Worm (Caenorhabditis elegans) whole organism, young adult: ENCODE data around the gene K08H2.5.

ENCODE experiments used
- C17E4.6 ChIP-seq: fragments of 200-800 bp; sonication (Bioruptor generic); IDR thresholded peaks from 2 replicates; pipeline ENCODE4 v1.3.6; 2022; ENCODE audit warnings: missing genetic modification reagents, missing genetic modification characterization, missing compliant biosample characterization
- D2030.7 ChIP-seq: fragments of 200-800 bp; sonication (Bioruptor generic); IDR thresholded peaks from 2 replicates; pipeline ENCODE4 v1.3.6; 2022; ENCODE audit warnings: missing genetic modification reagents, missing genetic modification characterization, missing compliant biosample characterization
- F10E7.11 ChIP-seq: sonication (generic microtip); optimal IDR thresholded peaks from 2 replicates; lab custom pipeline; 2017; ENCODE audit warnings: mild to moderate bottlenecking, missing genetic modification characterization, moderate library complexity, missing compliant biosample characterization
- F22D6.2 ChIP-seq: sonication (generic microtip); optimal IDR thresholded peaks from 2 replicates; lab custom pipeline; 2016; ENCODE audit warnings: mild to moderate bottlenecking, missing genetic modification characterization, missing compliant biosample characterization
- F23B12.7 ChIP-seq: sonication (generic microtip); optimal IDR thresholded peaks from 2 replicates; lab custom pipeline; 2017; ENCODE audit warnings: missing genetic modification characterization, mild to moderate bottlenecking, missing compliant biosample characterization, antibody characterized with exemption, moderate library complexity; ENCODE audit not compliant: insufficient read depth
- F49E8.2 ChIP-seq: sonication (generic microtip); optimal IDR thresholded peaks from 3 replicates; lab custom pipeline; 2017; ENCODE audit warnings: missing genetic modification characterization, mild to moderate bottlenecking, missing compliant biosample characterization, antibody characterized with exemption, moderate library complexity; ENCODE audit not compliant: insufficient read depth
- F52B5.7 ChIP-seq: sonication (generic microtip); optimal IDR thresholded peaks from 2 replicates; lab custom pipeline; 2016; ENCODE audit warnings: mild to moderate bottlenecking, missing genetic modification characterization, missing compliant biosample characterization
- F57C9.4 ChIP-seq: sonication (generic microtip); optimal IDR thresholded peaks from 2 replicates; lab custom pipeline; 2017; ENCODE audit warnings: mild to moderate bottlenecking, missing genetic modification characterization, missing compliant biosample characterization
- K11D2.4 ChIP-seq: fragments of 200-800 bp; sonication (Bioruptor generic); IDR thresholded peaks from 2 replicates; pipeline ENCODE4 v1.3.6; 2022; ENCODE audit warnings: missing genetic modification reagents, missing genetic modification characterization, missing compliant biosample characterization
- K12H6.12 ChIP-seq: fragments of 200-800 bp; sonication (Bioruptor generic); optimal IDR thresholded peaks from 2 replicates; lab custom pipeline; 2018; ENCODE audit warnings: mild to moderate bottlenecking, missing genetic modification characterization, missing compliant biosample characterization
- T07F8.4 ChIP-seq: sonication (generic microtip); optimal IDR thresholded peaks from 2 replicates; lab custom pipeline; 2016; ENCODE audit warnings: mild to moderate bottlenecking, missing genetic modification characterization, moderate library complexity, missing compliant biosample characterization
- Y53G8AR.9 ChIP-seq: fragments of 200-800 bp; sonication (Bioruptor generic); conservative IDR thresholded peaks from 2 replicates; pipeline ENCODE4 v1.3.6; 2022; ENCODE audit warnings: missing genetic modification reagents, missing genetic modification characterization, missing compliant biosample characterization
- akir-1 ChIP-seq: fragments of 200-800 bp; sonication (Bioruptor generic); optimal IDR thresholded peaks from 2 replicates; lab custom pipeline; 2018; ENCODE audit warnings: mild to moderate bottlenecking, missing genetic modification characterization, moderate library complexity, missing compliant biosample characterization
- attf-5 ChIP-seq: fragments of 200-800 bp; sonication (Bioruptor generic); optimal IDR thresholded peaks from 2 replicates; lab custom pipeline; 2018; ENCODE audit warnings: mild to moderate bottlenecking, missing genetic modification characterization, missing compliant biosample characterization
- bed-1 ChIP-seq: fragments of 200-800 bp; sonication (Bioruptor generic); IDR thresholded peaks from 2 replicates; pipeline ENCODE4 v1.3.6; 2022; ENCODE audit warnings: missing genetic modification reagents, missing genetic modification characterization, missing compliant biosample characterization
- ceh-40 ChIP-seq: fragments of 200-800 bp; sonication (Bioruptor generic); IDR thresholded peaks from 2 replicates; pipeline ENCODE4 v1.3.6; 2022; ENCODE audit warnings: missing genetic modification characterization, missing compliant biosample characterization
- ceh-79 ChIP-seq: sonication (generic microtip); optimal IDR thresholded peaks from 2 replicates; lab custom pipeline; 2017; ENCODE audit warnings: mild to moderate bottlenecking, missing genetic modification characterization, missing compliant biosample characterization
- dox-1 ChIP-seq: fragments of 200-800 bp; sonication (Bioruptor generic); IDR thresholded peaks from 2 replicates; pipeline ENCODE4 v1.3.6; 2022; ENCODE audit warnings: missing genetic modification reagents, missing genetic modification characterization, missing compliant biosample characterization
- egl-44 ChIP-seq: fragments of 200-800 bp; sonication (Bioruptor generic); IDR thresholded peaks from 2 replicates; pipeline ENCODE4 v1.3.6; 2022; ENCODE audit warnings: missing genetic modification reagents, missing genetic modification characterization, missing compliant biosample characterization
- egrh-3 ChIP-seq: fragments of 200-800 bp; sonication (Bioruptor generic); IDR thresholded peaks from 2 replicates; pipeline ENCODE4 v1.3.6; 2022; ENCODE audit warnings: missing genetic modification reagents, missing genetic modification characterization, missing compliant biosample characterization
- hmg-1.2 ChIP-seq: fragments of 200-800 bp; sonication (Bioruptor generic); IDR thresholded peaks from 2 replicates; pipeline ENCODE4 v1.3.6; 2022; ENCODE audit warnings: missing genetic modification reagents, missing genetic modification characterization, missing compliant biosample characterization
- hmg-20 ChIP-seq: fragments of 200-800 bp; sonication (Bioruptor generic); IDR thresholded peaks from 2 replicates; pipeline ENCODE4 v1.3.6; 2022; ENCODE audit warnings: missing genetic modification reagents, missing genetic modification characterization, missing compliant biosample characterization
- hsf-1 ChIP-seq: fragments of 200-800 bp; sonication (Bioruptor generic); IDR thresholded peaks from 2 replicates; pipeline ENCODE4 v1.3.6; 2022; ENCODE audit warnings: missing genetic modification reagents, missing genetic modification characterization, missing compliant biosample characterization
- let-526 ChIP-seq: fragments of 200-800 bp; sonication (Bioruptor generic); IDR thresholded peaks from 2 replicates; pipeline ENCODE4 v1.3.6; 2022; ENCODE audit warnings: missing genetic modification reagents, missing genetic modification characterization, missing compliant biosample characterization
- madf-3 ChIP-seq: fragments of 200-800 bp; sonication (Bioruptor generic); IDR thresholded peaks from 2 replicates; pipeline ENCODE4 v1.3.6; 2022; ENCODE audit warnings: missing genetic modification reagents, missing genetic modification characterization, missing compliant biosample characterization
- madf-8 ChIP-seq: fragments of 200-800 bp; sonication (Bioruptor generic); conservative IDR thresholded peaks from 2 replicates; pipeline ENCODE4 v1.3.6; 2022; ENCODE audit warnings: missing genetic modification reagents, missing genetic modification characterization, missing compliant biosample characterization
- mcd-1 ChIP-seq: fragments of 200-800 bp; sonication (Bioruptor generic); IDR thresholded peaks from 2 replicates; pipeline ENCODE4 v1.3.6; 2022; ENCODE audit warnings: missing genetic modification reagents, missing genetic modification characterization, missing compliant biosample characterization
- nfya-2 ChIP-seq: fragments of 200-800 bp; sonication (Bioruptor generic); IDR thresholded peaks from 2 replicates; pipeline ENCODE4 v1.3.6; 2022; ENCODE audit warnings: missing genetic modification reagents, missing genetic modification characterization, missing compliant biosample characterization
- nfyb-1 ChIP-seq: fragments of 200-800 bp; sonication (Bioruptor generic); IDR thresholded peaks from 2 replicates; pipeline ENCODE4 v1.3.6; 2022; ENCODE audit warnings: missing genetic modification reagents, missing genetic modification characterization, missing compliant biosample characterization
- nhr-90 ChIP-seq: sonication (generic microtip); optimal IDR thresholded peaks from 2 replicates; lab custom pipeline; 2016; ENCODE audit warnings: missing genotype, mild to moderate bottlenecking, missing genetic modification characterization, missing compliant biosample characterization
- sea-2 ChIP-seq: fragments of 200-800 bp; sonication (Bioruptor generic); IDR thresholded peaks from 2 replicates; pipeline ENCODE4 v1.3.6; 2022; ENCODE audit warnings: missing genetic modification characterization, missing compliant biosample characterization
- snpc-1.1 ChIP-seq: sonication (generic microtip); optimal IDR thresholded peaks from 2 replicates; lab custom pipeline; 2017; ENCODE audit warnings: missing genetic modification characterization, mild to moderate bottlenecking, missing compliant biosample characterization, antibody characterized with exemption, moderate library complexity, missing genotype, missing genetic modification reagents; ENCODE audit not compliant: insufficient read depth
- snpc-3.4 ChIP-seq: sonication (generic microtip); optimal IDR thresholded peaks from 2 replicates; lab custom pipeline; 2017; ENCODE audit warnings: missing genetic modification characterization, mild to moderate bottlenecking, missing compliant biosample characterization, antibody characterized with exemption, moderate library complexity, missing genotype, missing genetic modification reagents
- tbx-9 ChIP-seq: sonication (generic microtip); optimal IDR thresholded peaks from 2 replicates; lab custom pipeline; 2016; ENCODE audit warnings: borderline replicate concordance, missing genetic modification characterization, inconsistent platforms, missing compliant biosample characterization
- unc-130 ChIP-seq: sonication (generic microtip); optimal IDR thresholded peaks from 2 replicates; lab custom pipeline; 2016; ENCODE audit warnings: missing genetic modification reagents, missing genetic modification characterization, missing compliant biosample characterization
- unc-62 ChIP-seq: fragments of 150-350 bp; optimal IDR thresholded peaks from 2 replicates; lab custom pipeline; 2014; ENCODE audit warnings: missing biosample characterization, missing genetic modification reagents, missing genetic modification characterization
- ztf-18 ChIP-seq: sonication (generic microtip); optimal IDR thresholded peaks from 2 replicates; lab custom pipeline; 2016; ENCODE audit warnings: missing genotype, mild to moderate bottlenecking, missing genetic modification characterization, missing compliant biosample characterization
- ztf-28 ChIP-seq: fragments of 200-800 bp; sonication (Bioruptor generic); IDR thresholded peaks from 2 replicates; pipeline ENCODE4 v1.3.6; 2022; ENCODE audit warnings: missing genetic modification reagents, missing genetic modification characterization, missing compliant biosample characterization

Gene K08H2.5

DNA sequence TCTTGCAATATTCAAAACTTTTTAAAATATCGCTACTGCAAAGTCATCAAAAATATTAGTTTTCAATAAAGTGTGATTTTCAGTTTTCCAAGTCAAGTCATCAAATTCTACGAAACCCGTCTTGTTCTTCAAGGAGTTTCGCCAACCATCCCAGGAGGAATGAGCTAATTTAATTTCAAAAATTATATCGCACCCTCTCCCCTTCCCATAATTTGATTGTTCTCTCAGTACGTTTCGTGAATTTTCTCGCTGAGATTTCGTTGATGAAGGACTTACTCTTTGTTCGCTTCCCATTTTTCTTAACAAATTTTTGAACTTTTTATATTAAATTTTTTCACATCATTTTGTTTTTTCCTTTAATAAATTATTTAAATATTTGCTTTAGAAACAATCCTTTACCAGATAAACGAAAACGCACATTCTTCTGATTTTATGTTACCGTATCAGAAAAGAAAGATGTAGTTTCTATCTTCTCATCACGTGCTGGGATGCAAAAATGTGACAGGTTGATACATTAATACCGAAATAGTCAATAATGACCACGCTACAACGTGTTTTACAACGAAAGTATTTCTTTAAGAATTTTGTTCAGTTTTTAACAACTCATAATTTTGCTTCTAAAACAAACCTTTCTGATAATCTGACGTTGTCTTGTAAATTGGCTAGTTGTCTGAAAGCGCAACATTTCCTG, 4.7 kb upstream of the K08H2.5 start:
- TF ChIP-seq egrh-3 (GFP tag; lab: Robert Waterston, UW): no peak
- no peak for TF ChIP-seq Y53G8AR.9 (GFP tag; lab: Robert Waterston, UW)
- no peak for TF ChIP-seq madf-3 (GFP tag; lab: Robert Waterston, UW)
- no peak for TF ChIP-seq tbx-9 (tag; lab: Kevin White, UChicago)
- no peak for TF ChIP-seq T07F8.4 (tag; lab: Kevin White, UChicago)
- no peak for TF ChIP-seq snpc-3.4 (tag; lab: Kevin White, UChicago)
- TF ChIP-seq ztf-18 (tag; lab: Kevin White, UChicago): no peak
- TF ChIP-seq ztf-28: no peak
- no peak for TF ChIP-seq K11D2.4 (GFP tag; lab: Robert Waterston, UW)
- no peak for TF ChIP-seq dox-1 (GFP tag; lab: Robert Waterston, UW)
- TF ChIP-seq F22D6.2 (tag; lab: Kevin White, UChicago): no peak
- TF ChIP-seq madf-8: no peak
- no peak for TF ChIP-seq hmg-1.2 (GFP tag; lab: Robert Waterston, UW)
- no peak for TF ChIP-seq F52B5.7 (tag; lab: Kevin White, UChicago)
- TF ChIP-seq nfya-2 (GFP tag; lab: Robert Waterston, UW): no peak
- TF ChIP-seq akir-1 (GFP tag; lab: Kevin White, UChicago): no peak
- TF ChIP-seq F10E7.11: no peak
- no peak for TF ChIP-seq D2030.7 (GFP tag; lab: Robert Waterston, UW)
- TF ChIP-seq C17E4.6 (GFP tag; lab: Robert Waterston, UW): no peak

DNA sequence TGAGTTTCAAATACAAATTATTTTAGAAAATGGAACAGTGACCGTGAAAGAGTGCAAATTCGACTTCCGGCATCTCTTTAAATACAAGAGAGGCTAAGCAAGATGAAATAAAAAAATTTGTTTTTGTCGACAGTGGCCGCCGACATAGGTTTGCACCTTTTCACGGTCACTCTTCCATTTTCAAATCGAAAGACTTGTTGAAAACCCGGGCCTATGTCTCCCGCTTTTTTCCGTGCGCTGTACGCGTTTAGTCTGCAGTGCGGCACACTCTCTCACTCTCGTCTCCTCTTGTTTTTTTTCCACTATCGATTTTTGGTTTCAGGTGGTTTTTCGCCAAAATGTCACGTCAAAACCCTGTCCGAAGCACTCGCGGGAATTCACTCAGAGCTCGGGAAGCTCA, 3.0 kb upstream of the K08H2.5 start, which contains the start of gene hpl-1:
TSS of gene hpl-1 (plus strand) at position 301 of the 400 bp plus-strand sequence.
- TF ChIP-seq ceh-40 (GFP tag; lab: Robert Waterston, UW) (no peak), let-526 (GFP tag; lab: Robert Waterston, UW) (no peak), hsf-1 (no peak), F52B5.7 (tag; lab: Kevin White, UChicago) (no peak), snpc-3.4 (tag; lab: Kevin White, UChicago) (no peak), sea-2 (GFP tag; lab: Robert Waterston, UW) (no peak), ceh-79 (no peak), ztf-28 (no peak), mcd-1 (GFP tag; lab: Robert Waterston, UW) (no peak), unc-130 (GFP tag; lab: Kevin White, UChicago) (no peak), K12H6.12 (tag; lab: Kevin White, UChicago) (no peak), attf-5 (GFP tag; lab: Kevin White, UChicago) (no peak), egl-44 (no peak), hmg-20 (no peak), egrh-3 (GFP tag; lab: Robert Waterston, UW) (no peak), Y53G8AR.9 (GFP tag; lab: Robert Waterston, UW) (no peak)

DNA sequence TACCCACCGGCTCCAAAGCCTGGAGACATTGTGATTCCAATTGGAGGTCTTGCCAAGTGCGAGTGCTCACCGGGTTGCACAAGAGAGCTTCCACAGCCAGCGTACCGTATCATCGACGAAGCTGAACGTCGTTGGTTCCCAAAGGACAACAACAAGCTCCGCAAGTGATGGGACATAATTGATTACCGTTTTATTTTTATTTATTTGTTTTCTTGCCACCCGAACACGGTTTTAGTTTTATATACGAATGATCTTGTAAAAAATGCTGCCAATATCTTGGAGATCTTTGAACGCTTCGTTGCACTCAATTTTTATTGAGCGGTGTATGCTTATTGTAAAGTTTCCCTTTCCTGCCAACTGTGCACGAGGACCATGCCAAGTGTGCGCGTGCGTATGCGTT, 3.9 kb downstream of the K08H2.5 start, which contains the start of gene K08H2.4:
TSS of gene K08H2.4 (plus strand) at position 301 of the 400 bp plus-strand sequence.
- TF ChIP-seq hmg-1.2 (GFP tag; lab: Robert Waterston, UW) (no peak), bed-1 (GFP tag; lab: Robert Waterston, UW) (no peak), F23B12.7 (tag; lab: Kevin White, UChicago) (no peak), nhr-90 (no peak), nfyb-1 (GFP tag; lab: Robert Waterston, UW) (no peak), F57C9.4 (no peak), C17E4.6 (GFP tag; lab: Robert Waterston, UW) (no peak), F49E8.2 (tag; lab: Kevin White, UChicago) (no peak), egrh-3 (GFP tag; lab: Robert Waterston, UW) (no peak), snpc-1.1 (tag; lab: Kevin White, UChicago) (no peak), unc-62 (GFP tag; lab: Kevin White, UChicago) (no peak), ceh-40 (GFP tag; lab: Robert Waterston, UW) (no peak)
